Worm (Caenorhabditis elegans) whole organism, L2 larva: ENCODE data around the gene F35C5.12.

Source experiments
- Y55F3AM.14 ChIP-seq: fragments of 200-800 bp; sonication (Bioruptor generic); optimal IDR thresholded peaks from 2 replicates; lab custom pipeline; 2018; ENCODE audit warnings: mild to moderate bottlenecking, missing genetic modification characterization, missing compliant biosample characterization
- aly-2 ChIP-seq: fragments of 150-350 bp; optimal IDR thresholded peaks from 2 replicates; lab custom pipeline; 2014; ENCODE audit warnings: missing biosample characterization, missing genetic modification characterization
- elt-3 ChIP-seq: sonication (generic microtip); optimal IDR thresholded peaks from 2 replicates; lab custom pipeline; 2017; ENCODE audit warnings: missing biosample characterization, missing genetic modification characterization
- lsy-2 ChIP-seq, 2 experiments: fragments of 150-350 bp in 1 of 2; sonication (generic microtip) in 1 of 2; optimal IDR thresholded peaks; 2 replicates each; lab custom pipeline; 2014 to 2017; ENCODE audit warnings: missing biosample characterization in 2 of 2, missing genetic modification characterization in 2 of 2
- nhr-21 ChIP-seq: fragments of 150-350 bp; optimal IDR thresholded peaks from 2 replicates; lab custom pipeline; 2014; ENCODE audit warnings: missing biosample characterization, missing genetic modification characterization
- nhr-77 ChIP-seq: fragments of 150-350 bp; optimal IDR thresholded peaks from 2 replicates; lab custom pipeline; 2014; ENCODE audit warnings: missing biosample characterization, missing genetic modification characterization
- unc-39 ChIP-seq: fragments of 150-350 bp; optimal IDR thresholded peaks from 2 replicates; lab custom pipeline; 2014; ENCODE audit warnings: missing biosample characterization, missing genetic modification characterization
- ztf-11 ChIP-seq: sonication (generic microtip); optimal IDR thresholded peaks from 2 replicates; lab custom pipeline; 2017; ENCODE audit warnings: missing biosample characterization, missing genetic modification characterization

DNA sequence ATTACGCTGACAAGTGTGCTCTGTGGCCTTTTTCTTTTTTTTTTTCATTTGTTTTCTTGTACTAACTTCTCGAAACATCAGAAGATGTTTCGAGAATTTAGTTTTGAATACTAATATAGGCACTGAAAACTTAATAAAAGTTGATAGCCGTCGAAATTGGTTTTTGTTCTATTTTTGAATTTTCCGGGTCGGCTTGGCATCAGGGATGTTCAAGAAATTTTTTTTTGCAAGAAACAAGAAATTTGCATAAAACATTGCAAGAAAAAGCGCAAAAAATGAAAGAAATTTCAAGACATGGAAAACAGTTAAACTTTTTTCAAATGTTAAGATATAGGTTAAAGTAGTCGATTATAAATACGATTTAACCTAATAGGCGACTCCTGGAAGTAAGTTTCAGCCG is 8.9 kb upstream of the F35C5.12 start:
- TF ChIP-seq unc-39 (tag; lab: Kevin White, UChicago) (no peak), elt-3 (tag; lab: Kevin White, UChicago) (no peak), nhr-77 (no peak), aly-2 (tag; lab: Kevin White, UChicago) (no peak), Y55F3AM.14 (GFP tag; lab: Kevin White, UChicago) (no peak), ztf-11 (no peak), nhr-21 (tag; lab: Kevin White, UChicago) (no peak), lsy-2 (tag; optimal IDR thresholded peaks at IDR 0.05; lab: Kevin White, UChicago) (no peak)
